Fruit fly (Drosophila melanogaster) whole organism, prepupa: ENCODE measurements around the gene CG43230.

Experiments
- CG10631 ChIP-seq: fragments of 200-800 bp; sonication (Bioruptor generic); optimal IDR thresholded peaks from 2 replicates; lab custom pipeline; 2016; ENCODE audit warnings: missing biosample characterization, missing genetic modification characterization
- CG10669 ChIP-seq: fragments of 200-800 bp; sonication (Bioruptor generic); optimal IDR thresholded peaks from 3 replicates; lab custom pipeline; 2018; ENCODE audit warnings: missing biosample characterization, mild to moderate bottlenecking, missing genetic modification characterization, moderate library complexity
- CG15336 ChIP-seq: fragments of 200-800 bp; sonication (Bioruptor generic); IDR thresholded peaks from 2 replicates; pipeline ENCODE4 v1.3.6; 2022; ENCODE audit warnings: missing biosample characterization, missing genetic modification characterization
- CG1621 ChIP-seq: fragments of 200-800 bp; sonication (Bioruptor generic); optimal IDR thresholded peaks from 3 replicates; lab custom pipeline; 2018; ENCODE audit warnings: missing biosample characterization, mild to moderate bottlenecking, missing genetic modification characterization
- CG3032 ChIP-seq: fragments of 200-800 bp; optimal IDR thresholded peaks from 2 replicates; lab custom pipeline; 2019; ENCODE audit warnings: missing biosample characterization, mild to moderate bottlenecking, missing genetic modification characterization, moderate library complexity
- CG32006 ChIP-seq: fragments of 200-800 bp; sonication (Bioruptor generic); optimal IDR thresholded peaks from 3 replicates; lab custom pipeline; 2017; ENCODE audit warnings: missing biosample characterization, mild to moderate bottlenecking, missing genetic modification characterization
- CG34406 ChIP-seq: fragments of 200-800 bp; sonication (Bioruptor generic); optimal IDR thresholded peaks from 3 replicates; lab custom pipeline; 2016; ENCODE audit warnings: missing biosample characterization, missing genetic modification characterization
- CG6163 ChIP-seq: fragments of 200-800 bp; sonication (Bioruptor generic); IDR thresholded peaks from 3 replicates; pipeline ENCODE4 v1.3.6; 2022; ENCODE audit warnings: missing biosample characterization, missing genetic modification characterization
- CG6808 ChIP-seq: fragments of 200-800 bp; sonication (Bioruptor generic); optimal IDR thresholded peaks from 3 replicates; lab custom pipeline; 2017; ENCODE audit warnings: missing biosample characterization, missing genetic modification characterization, mild to moderate bottlenecking, moderate library complexity, missing genetic modification reagents
- CG6854 ChIP-seq: fragments of 200-800 bp; sonication (Bioruptor generic); optimal IDR thresholded peaks from 2 replicates; lab custom pipeline; 2017; ENCODE audit warnings: missing biosample characterization, mild to moderate bottlenecking, missing genetic modification characterization
- CG8632 ChIP-seq: fragments of 200-800 bp; sonication (Bioruptor generic); optimal IDR thresholded peaks from 3 replicates; lab custom pipeline; 2016; ENCODE audit warnings: missing biosample characterization, missing genetic modification characterization
- Eip75B ChIP-seq: fragments of 200-800 bp; sonication (Bioruptor generic); optimal IDR thresholded peaks from 3 replicates; lab custom pipeline; 2016; ENCODE audit warnings: missing biosample characterization, missing genetic modification characterization
- Eip78C ChIP-seq: fragments of 200-800 bp; sonication (Bioruptor generic); peaks from one replicate; lab custom pipeline; 2016; ENCODE audit warnings: missing biosample characterization, missing genetic modification characterization
- Eip93F ChIP-seq: fragments of 200-800 bp; sonication (Bioruptor generic); optimal IDR thresholded peaks from 2 replicates; lab custom pipeline; 2016; ENCODE audit warnings: missing biosample characterization, mild to moderate bottlenecking, missing genetic modification characterization
- Ets21C ChIP-seq: fragments of 200-800 bp; sonication (Bioruptor generic); optimal IDR thresholded peaks from 3 replicates; lab custom pipeline; 2016; ENCODE audit warnings: missing biosample characterization, missing genetic modification characterization
- Ets96B ChIP-seq: fragments of 200-800 bp; optimal IDR thresholded peaks from 2 replicates; lab custom pipeline; 2019; ENCODE audit warnings: missing biosample characterization, mild to moderate bottlenecking, missing genetic modification characterization, moderate library complexity
- Hr4 ChIP-seq: fragments of 200-800 bp; sonication (Bioruptor generic); optimal IDR thresholded peaks from 3 replicates; lab custom pipeline; 2016; ENCODE audit warnings: missing biosample characterization, missing genetic modification characterization
- Lpt ChIP-seq: fragments of 200-800 bp; sonication (Bioruptor generic); optimal IDR thresholded peaks from 3 replicates; lab custom pipeline; 2016; ENCODE audit warnings: missing biosample characterization, missing genetic modification characterization
- Met ChIP-seq: fragments of 200-800 bp; sonication (Bioruptor generic); optimal IDR thresholded peaks from 3 replicates; lab custom pipeline; 2016; ENCODE audit warnings: missing biosample characterization, missing genetic modification characterization
- OdsH ChIP-seq: fragments of 200-800 bp; sonication (Bioruptor generic); optimal IDR thresholded peaks from 3 replicates; lab custom pipeline; 2016; ENCODE audit warnings: missing biosample characterization, missing genetic modification characterization
- Smox ChIP-seq: fragments of 200-800 bp; sonication (Bioruptor generic); optimal IDR thresholded peaks from 3 replicates; lab custom pipeline; 2016; ENCODE audit warnings: missing biosample characterization, missing genetic modification characterization
- Sox102F ChIP-seq: fragments of 200-800 bp; sonication (Bioruptor generic); optimal IDR thresholded peaks from 2 replicates; lab custom pipeline; 2016; ENCODE audit warnings: missing biosample characterization, mild to moderate bottlenecking, missing genetic modification characterization
- Sox15 ChIP-seq: fragments of 200-800 bp; sonication (Bioruptor generic); optimal IDR thresholded peaks from 3 replicates; lab custom pipeline; 2016; ENCODE audit warnings: missing biosample characterization, missing genetic modification characterization
- achi ChIP-seq: fragments of 200-800 bp; sonication (Bioruptor generic); optimal IDR thresholded peaks from 3 replicates; lab custom pipeline; 2016; ENCODE audit warnings: missing biosample characterization, missing genetic modification characterization
- acj6 ChIP-seq: fragments of 200-800 bp; sonication (Bioruptor generic); optimal IDR thresholded peaks from 3 replicates; lab custom pipeline; 2016; ENCODE audit warnings: missing biosample characterization, missing genetic modification characterization
- cyc ChIP-seq: fragments of 200-800 bp; sonication (Bioruptor generic); optimal IDR thresholded peaks from 3 replicates; lab custom pipeline; 2016; ENCODE audit warnings: missing biosample characterization, missing genetic modification characterization
- dac ChIP-seq: fragments of 200-800 bp; sonication (Bioruptor generic); optimal IDR thresholded peaks from 2 replicates; lab custom pipeline; 2017; ENCODE audit warnings: missing biosample characterization, mild to moderate bottlenecking, missing genetic modification characterization
- eg ChIP-seq: fragments of 200-800 bp; sonication (Bioruptor generic); IDR thresholded peaks from 3 replicates; pipeline ENCODE4 v1.3.6; 2022; ENCODE audit warnings: missing biosample characterization, missing genetic modification characterization
- esn ChIP-seq: fragments of 200-800 bp; sonication (Bioruptor generic); optimal IDR thresholded peaks from 2 replicates; lab custom pipeline; 2016; ENCODE audit warnings: missing biosample characterization, mild to moderate bottlenecking, missing genetic modification characterization, moderate library complexity
- fd85E ChIP-seq: fragments of 200-800 bp; sonication (Bioruptor generic); optimal IDR thresholded peaks from 3 replicates; lab custom pipeline; 2016; ENCODE audit warnings: missing biosample characterization, missing genetic modification characterization
- fkh ChIP-seq: fragments of 200-800 bp; sonication (Bioruptor generic); optimal IDR thresholded peaks from 3 replicates; lab custom pipeline; 2017; ENCODE audit warnings: missing biosample characterization, mild to moderate bottlenecking, missing genetic modification characterization, moderate library complexity
- spab ChIP-seq: fragments of 200-800 bp; sonication (Bioruptor generic); optimal IDR thresholded peaks from 2 replicates; lab custom pipeline; 2017; ENCODE audit warnings: missing biosample characterization, mild to moderate bottlenecking, missing genetic modification characterization, missing genetic modification reagents
- ss ChIP-seq, 2 experiments: fragments of 200-800 bp; sonication (Bioruptor generic); optimal IDR thresholded peaks; 2 replicates in 1 of 2; 3 replicates in 1 of 2; lab custom pipeline; 2017 to 2018; ENCODE audit warnings: mild to moderate bottlenecking in 2 of 2, missing biosample characterization in 2 of 2, missing genetic modification characterization in 2 of 2, moderate library complexity in 1 of 2
- svp ChIP-seq: fragments of 200-800 bp; sonication (Bioruptor generic); peaks from one replicate; lab custom pipeline; 2016; ENCODE audit warnings: missing biosample characterization, missing genetic modification characterization
- topi ChIP-seq: fragments of 200-800 bp; sonication (Bioruptor generic); optimal IDR thresholded peaks from 3 replicates; lab custom pipeline; 2016; ENCODE audit warnings: missing biosample characterization, missing genetic modification characterization
- vri ChIP-seq: fragments of 200-800 bp; sonication (Bioruptor generic); optimal IDR thresholded peaks from 3 replicates; lab custom pipeline; 2016; ENCODE audit warnings: missing biosample characterization, mild to moderate bottlenecking, missing genetic modification characterization

Gene CG43230

DNA sequence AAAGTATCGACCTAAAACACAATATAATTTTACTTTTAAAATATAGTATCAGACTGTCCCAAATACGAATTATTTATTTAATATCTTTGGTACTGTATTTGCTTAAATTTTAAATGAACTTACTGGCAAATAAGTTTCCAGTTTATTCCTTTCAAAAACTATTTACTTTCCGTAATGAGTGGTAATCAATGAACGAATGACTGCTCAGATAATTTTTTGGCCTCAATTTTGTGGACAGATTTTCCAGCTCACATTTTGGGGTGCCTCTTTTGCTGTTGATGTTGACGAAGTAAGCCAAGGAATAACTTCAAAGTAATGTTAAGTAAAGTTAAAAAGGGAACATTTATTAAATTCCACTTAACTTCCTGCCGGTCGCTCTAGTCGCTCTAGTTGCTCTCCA, at the start of gene CG43230:
Gene CG43230 (plus strand): TSS at position 301 of the 400 bp plus-strand sequence.
- TF ChIP-seq fkh (no peak), CG6854 (GFP tag; lab: Kevin White, UChicago) (no peak), CG6808 (no peak), Ets96B (tag; lab: Kevin White, UChicago) (no peak), eg (GFP tag; lab: Robert Waterston, UW) (no peak), CG15336 (GFP tag; lab: Robert Waterston, UW) (no peak), Smox (GFP tag; lab: Kevin White, UChicago) (no peak), topi (no peak), fd85E (GFP tag; lab: Kevin White, UChicago) (no peak), CG32006 (GFP tag; lab: Kevin White, UChicago) (no peak), CG1621 (tag; lab: Kevin White, UChicago) (no peak), cyc (GFP tag; lab: Kevin White, UChicago) (no peak), Sox15 (no peak), Eip93F (no peak), esn (GFP tag; lab: Kevin White, UChicago) (no peak), CG8632 (GFP tag; lab: Kevin White, UChicago) (no peak)

DNA sequence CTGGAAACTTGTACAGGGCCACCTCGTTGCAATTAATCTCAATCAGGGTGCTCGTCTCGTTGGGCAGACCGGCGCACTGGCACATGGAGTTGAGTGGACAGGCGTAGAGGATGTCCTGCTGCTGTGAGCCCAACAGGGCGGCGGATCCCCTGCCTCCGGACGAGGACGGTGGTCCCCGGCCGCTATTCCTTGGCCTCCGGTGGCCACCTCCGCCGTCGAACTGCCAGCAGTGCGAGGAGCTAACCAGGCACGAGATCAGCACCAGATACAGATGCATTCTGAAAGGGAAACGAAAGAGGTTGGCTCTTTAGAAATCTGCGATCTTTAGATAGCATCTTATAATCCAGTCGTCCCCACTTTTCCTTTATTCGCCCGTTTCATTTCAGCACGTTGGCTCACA, 37.0 kb upstream of the CG43230 start:
- no peak for TF ChIP-seq acj6
- TF ChIP-seq CG6854 (GFP tag; lab: Kevin White, UChicago) = no peak
- TF ChIP-seq Ets96B (tag; lab: Kevin White, UChicago) = no peak
- no peak for TF ChIP-seq Lpt (GFP tag; lab: Kevin White, UChicago)
- TF ChIP-seq CG3032 = no peak
- no peak for TF ChIP-seq fkh
- TF ChIP-seq Ets21C (GFP tag; lab: Kevin White, UChicago) = no peak
- no peak for TF ChIP-seq esn (GFP tag; lab: Kevin White, UChicago)
- TF ChIP-seq, all 60 proteins: peak for 0

DNA sequence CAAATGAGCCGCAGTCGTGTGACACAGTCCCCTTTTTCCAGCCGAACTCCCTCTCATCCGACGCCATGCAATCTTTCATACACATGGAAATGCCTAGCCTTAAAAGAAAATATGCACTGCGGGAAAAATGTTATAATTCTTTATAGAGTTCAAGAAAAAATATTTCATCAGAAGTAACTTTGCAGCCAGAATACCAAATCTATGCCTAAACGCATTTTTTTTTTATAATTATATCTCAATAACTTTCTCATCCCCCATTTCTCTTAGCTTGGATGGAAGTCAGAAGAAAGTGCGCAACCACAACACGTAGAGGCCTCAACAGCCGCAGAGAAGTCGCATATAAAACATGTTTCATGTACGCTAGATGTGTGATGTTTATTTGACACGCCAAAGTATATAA, 36.0 kb upstream of the CG43230 start:
- peak; percentile 36; the same call in 1 of the 3 replicates for TF ChIP-seq eg (GFP tag; lab: Robert Waterston, UW)
- TF ChIP-seq esn (GFP tag; lab: Kevin White, UChicago) = no peak
- peak; percentile 41; the same call in 2 of the 3 replicates for TF ChIP-seq CG6163
- TF ChIP-seq CG32006 (GFP tag; lab: Kevin White, UChicago) = no peak
- peak; percentile 46 for TF ChIP-seq Eip78C

DNA sequence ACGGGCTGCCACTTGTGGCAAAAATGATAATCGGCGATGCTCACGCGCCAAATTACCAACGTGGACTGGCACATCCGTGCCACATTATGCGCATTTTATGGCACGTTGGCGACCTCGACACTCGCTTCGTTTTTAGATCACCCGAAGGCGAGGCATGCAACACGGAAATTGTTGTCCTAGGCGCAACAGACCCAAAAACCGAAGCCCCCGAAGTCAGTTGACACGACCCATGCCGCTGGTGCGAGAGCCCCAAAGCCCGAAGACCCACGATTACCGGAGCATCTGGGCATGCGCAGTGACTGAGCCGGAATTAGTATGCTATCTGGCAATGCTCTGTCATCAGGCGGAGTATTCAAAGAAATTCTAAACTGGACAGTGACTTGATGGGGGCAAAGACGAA, 14.6 kb upstream of the CG43230 start, which contains the start of gene CG4168:
Gene CG4168 (minus strand): TSS at position 51 of the 400 bp plus-strand sequence.
- no peak for TF ChIP-seq Hr4 (GFP tag; lab: Kevin White, UChicago)
- TF ChIP-seq Ets21C (GFP tag; lab: Kevin White, UChicago) = no peak
- TF ChIP-seq svp (GFP tag; lab: Kevin White, UChicago) = peak; percentile 22

DNA sequence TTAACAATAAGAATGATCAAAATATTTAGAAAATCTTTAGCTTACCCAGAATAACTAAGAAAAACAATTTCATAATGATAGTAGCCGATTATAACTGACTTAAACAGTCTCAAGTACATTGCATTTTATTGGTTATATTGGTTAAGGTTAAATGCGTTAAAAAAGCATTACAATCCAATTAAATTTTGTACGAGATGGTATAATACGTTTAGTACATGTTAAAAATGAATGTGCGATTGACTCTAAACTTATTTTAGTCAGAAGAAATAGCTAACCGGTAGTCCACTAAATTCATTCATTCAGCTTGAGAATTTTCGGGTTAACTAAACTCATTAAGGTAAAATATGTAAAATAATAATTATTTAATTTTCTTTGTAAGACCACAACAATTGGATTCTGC, 13.0 kb upstream of the CG43230 start, which contains the start of gene Sfp35C:
Gene Sfp35C (minus strand): TSS at position 101 of the 400 bp plus-strand sequence.
- TF ChIP-seq CG10669 (GFP tag; lab: Kevin White, UChicago) = no peak
- TF ChIP-seq Sox102F (GFP tag; lab: Kevin White, UChicago) = no peak
- TF ChIP-seq OdsH = no peak
- TF ChIP-seq Eip75B (GFP tag; lab: Kevin White, UChicago) = no peak

DNA sequence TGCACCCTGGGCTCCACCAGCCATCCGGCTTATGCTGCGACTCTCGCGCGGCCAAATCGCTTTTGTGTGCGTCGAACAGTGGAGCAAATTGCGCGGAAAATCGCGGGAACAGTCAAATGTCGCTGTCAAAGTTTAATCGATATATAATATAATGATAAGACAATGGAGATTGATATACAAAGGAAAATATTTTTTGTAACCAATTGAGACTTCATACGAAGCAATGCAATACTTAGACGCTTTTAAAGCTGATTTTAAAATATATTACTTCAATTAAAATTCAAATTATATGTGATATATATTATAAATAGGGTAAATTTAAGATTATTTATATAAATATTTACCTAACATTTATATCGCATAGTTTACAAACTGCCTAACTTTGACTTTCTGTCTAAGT, 3.5 kb upstream of the CG43230 start:
- peak in 1 of 2 experiments; percentile 19 for TF ChIP-seq ss (GFP tag; optimal IDR thresholded peaks at IDR 0.05; lab: Kevin White, UChicago)
- TF ChIP-seq Met (GFP tag; lab: Kevin White, UChicago) = peak; percentile 1
- TF ChIP-seq Eip78C = peak; percentile 64
- TF ChIP-seq CG34406 = peak; percentile 15
- peak; percentile 1 for TF ChIP-seq spab
- peak; percentile 58 for TF ChIP-seq svp (GFP tag; lab: Kevin White, UChicago)
- peak; percentile 35 for TF ChIP-seq CG6808
- no peak for TF ChIP-seq vri (GFP tag; lab: Kevin White, UChicago)
- TF ChIP-seq CG10631 (GFP tag; lab: Kevin White, UChicago) = peak; percentile 31
- TF ChIP-seq dac (GFP tag; lab: Kevin White, UChicago) = no peak
- TF ChIP-seq Ets21C (GFP tag; lab: Kevin White, UChicago) = no peak
- peak; percentile 1 for TF ChIP-seq acj6
- TF ChIP-seq Ets96B (tag; lab: Kevin White, UChicago) = peak; percentile 10
- TF ChIP-seq esn (GFP tag; lab: Kevin White, UChicago) = no peak
- TF ChIP-seq achi = peak; percentile 11
